Fruit fly (Drosophila melanogaster): ENCODE results near the gene Pfdn1.

Gene Pfdn1

dm6 chr2L:6082157-6082645 lies 13.3 kb downstream of the Pfdn1 start, which contains the start of gene Kr-h1 (continued):
- TF ChIP-seq sd (tag; optimal IDR thresholded peaks at IDR 0.05): peak; percentile 65
- no peak for TF ChIP-seq CG15696 (tag; optimal IDR thresholded peaks at IDR 0.05)
- no peak for TF ChIP-seq Rx (GFP tag; IDR thresholded peaks at IDR 0.05)
- TF ChIP-seq amos (GFP tag; IDR thresholded peaks at IDR 0.05; ENCODE audit: partially characterized antibody): peak; percentile 27; the same call in 1 of the 2 replicates
- TF ChIP-seq h (optimal IDR thresholded peaks at IDR 0.05): no peak
- peak; percentile 44 for TF ChIP-seq ftz-f1 (GFP tag; optimal IDR thresholded peaks at IDR 0.05)
- TF ChIP-seq abd-A (tag; optimal IDR thresholded peaks at IDR 0.05): peak; percentile 6
- peak; percentile 75 for TF ChIP-seq sug (tag; optimal IDR thresholded peaks at IDR 0.05)
- TF ChIP-seq TFAM (GFP tag; optimal IDR thresholded peaks at IDR 0.05): no peak
- TF ChIP-seq Atf-2 (GFP tag; optimal IDR thresholded peaks at IDR 0.05): no peak
- TF ChIP-seq CG34422 (GFP tag; IDR thresholded peaks at IDR 0.05): peak; percentile 26; the same call in 1 of the 3 replicates
- TF ChIP-seq z (GFP tag; IDR thresholded peaks at IDR 0.05): no peak
- TF ChIP-seq CG7786 (GFP tag; optimal IDR thresholded peaks at IDR 0.05): no peak
- TF ChIP-seq Doc3 (GFP tag; IDR thresholded peaks at IDR 0.05; ENCODE audit: partially characterized antibody): no peak
- no peak for TF ChIP-seq CG10267 (tag; optimal IDR thresholded peaks at IDR 0.05)
- TF ChIP-seq CG8924 (tag; optimal IDR thresholded peaks at IDR 0.05): no peak
- TF ChIP-seq CrebB (tag; optimal IDR thresholded peaks at IDR 0.05): no peak
- peak; percentile 72 for TF ChIP-seq CG13894 (tag; optimal IDR thresholded peaks at IDR 0.05)
- peak; percentile 100 for TF ChIP-seq Adf1 (GFP tag; IDR thresholded peaks at IDR 0.05)
- TF ChIP-seq CG8478 (optimal IDR thresholded peaks at IDR 0.05): no peak
- TF ChIP-seq ato (GFP tag; IDR thresholded peaks at IDR 0.05; ENCODE audit: partially characterized antibody): no peak
- no peak for TF ChIP-seq CG2129 (GFP tag; IDR thresholded peaks at IDR 0.05; ENCODE audit: partially characterized antibody)
- no peak for TF ChIP-seq ERR (GFP tag; optimal IDR thresholded peaks at IDR 0.05)
- TF ChIP-seq da (GFP tag; optimal IDR thresholded peaks at IDR 0.05): no peak
- TF ChIP-seq vfl (GFP tag; optimal IDR thresholded peaks at IDR 0.05): no peak
- no peak for TF ChIP-seq CG12942 (GFP tag; optimal IDR thresholded peaks at IDR 0.05)
- TF ChIP-seq ttk (GFP tag; IDR thresholded peaks at IDR 0.05): no peak
- TF ChIP-seq Dek (tag; optimal IDR thresholded peaks at IDR 0.05): no peak
- no peak for TF ChIP-seq grau (tag; optimal IDR thresholded peaks at IDR 0.05)
- TF ChIP-seq Jarid2 (GFP tag; optimal IDR thresholded peaks at IDR 0.05): peak; percentile 33
- peak; percentile 27 for TF ChIP-seq B-H2 (GFP tag; optimal IDR thresholded peaks at IDR 0.05)
- TF ChIP-seq pfk (GFP tag; optimal IDR thresholded peaks at IDR 0.05): no peak
- TF ChIP-seq al (GFP tag; IDR thresholded peaks at IDR 0.05): no peak
- TF ChIP-seq CG12155 (GFP tag; optimal IDR thresholded peaks at IDR 0.05): peak; percentile 72
- peak; percentile 46 for TF ChIP-seq grn (GFP tag; optimal IDR thresholded peaks at IDR 0.05)
- no peak for TF ChIP-seq CG7963 (GFP tag; IDR thresholded peaks at IDR 0.05; ENCODE audit: partially characterized antibody)
- TF ChIP-seq CG10431 (GFP tag; optimal IDR thresholded peaks at IDR 0.05): no peak
- TF ChIP-seq CG11247 (GFP tag; IDR thresholded peaks at IDR 0.05): no peak
- TF ChIP-seq CG9876 (GFP tag; optimal IDR thresholded peaks at IDR 0.05): no peak
- TF ChIP-seq CG34224 (GFP tag; IDR thresholded peaks at IDR 0.05; ENCODE audit: partially characterized antibody): peak; percentile 39; the same call in 1 of the 3 replicates
- TF ChIP-seq chm (GFP tag; IDR thresholded peaks at IDR 0.05): 0 out of 2 replicates have a peak, but pooled peaks have one; percentile 44
- TF ChIP-seq scrt (GFP tag; optimal IDR thresholded peaks at IDR 0.05): peak; percentile 14
- TF ChIP-seq HLH3B (GFP tag; IDR thresholded peaks at IDR 0.05): no peak
- no peak for TF ChIP-seq CG10462 (GFP tag; optimal IDR thresholded peaks at IDR 0.05)
- peak; percentile 68 for TF ChIP-seq exex (tag; optimal IDR thresholded peaks at IDR 0.05)

All from whole organism, embryonic.